Worm (Caenorhabditis elegans) whole organism, mixed stage, embryonic: ENCODE results near the gene suex-1.
"Not testable (repeated sequence)": the region's sequence is repeated elsewhere in the genome, so short reads cannot be mapped to it uniquely, and the experiment has no call there.

Source experiments
- ces-1 ChIP-seq: fragments of 150-350 bp; optimal IDR thresholded peaks from 2 replicates; lab custom pipeline; 2014; ENCODE audit warnings: missing biosample characterization, missing genetic modification reagents, missing genetic modification characterization
- ztf-11 ChIP-seq: fragments of 150-350 bp; optimal IDR thresholded peaks from 2 replicates; lab custom pipeline; 2014; ENCODE audit warnings: missing biosample characterization, missing genetic modification characterization

DNA sequence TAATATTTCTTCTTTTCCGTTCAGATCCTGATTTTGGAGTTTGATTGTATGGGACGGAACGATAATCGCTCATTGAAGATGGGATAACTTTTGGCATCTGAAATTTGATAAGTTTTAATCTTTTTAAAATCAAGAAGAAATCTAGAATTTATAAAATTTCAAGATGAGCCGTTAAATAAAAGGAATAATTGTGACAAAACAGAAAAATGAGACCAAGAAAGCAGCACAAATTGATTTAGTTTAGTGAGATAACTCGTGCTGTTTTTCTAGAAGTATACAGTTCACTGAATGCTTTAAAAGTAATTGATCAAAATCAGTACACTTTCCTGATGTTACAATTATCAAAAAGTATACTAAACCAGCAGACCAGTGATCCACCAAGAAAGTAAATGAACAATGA lies 42.1 kb upstream of the suex-1 start, which contains the start of gene hlh-27:
- TF ChIP-seq ztf-11 (tag; lab: Kevin White, UChicago); ces-1: not testable (repeated sequence)
